Worm (Caenorhabditis elegans) whole organism, mixed stage, embryonic: ENCODE results near the gene Y71H2AM.29.
"Not testable (repeated sequence)": the region's sequence is repeated elsewhere in the genome, so short reads cannot be mapped to it uniquely, and the experiment has no call there.

Source experiments
- M03D4.4 ChIP-seq: sonication (generic microtip); optimal IDR thresholded peaks from 2 replicates; lab custom pipeline; 2017; ENCODE audit warnings: mild to moderate bottlenecking, missing genetic modification characterization, missing compliant biosample characterization
- blmp-1 ChIP-seq: fragments of 150-350 bp; optimal IDR thresholded peaks from 2 replicates; lab custom pipeline; 2014; ENCODE audit warnings: missing biosample characterization, missing genetic modification characterization
- ceh-39 ChIP-seq: fragments of 150-350 bp; optimal IDR thresholded peaks from 2 replicates; lab custom pipeline; 2014; ENCODE audit warnings: missing biosample characterization, missing genetic modification characterization
- ceh-43 ChIP-seq: fragments of 200-800 bp; sonication (Bioruptor generic); optimal IDR thresholded peaks from 2 replicates; lab custom pipeline; 2018; ENCODE audit warnings: mild to moderate bottlenecking, missing genetic modification characterization, moderate library complexity, missing compliant biosample characterization
- ces-1 ChIP-seq: fragments of 150-350 bp; optimal IDR thresholded peaks from 2 replicates; lab custom pipeline; 2014; ENCODE audit warnings: missing biosample characterization, missing genetic modification reagents, missing genetic modification characterization
- cnd-1 ChIP-seq: fragments of 200-800 bp; sonication (Bioruptor generic); optimal IDR thresholded peaks from 2 replicates; lab custom pipeline; 2018; ENCODE audit warnings: mild to moderate bottlenecking, missing genetic modification characterization, missing compliant biosample characterization
- drap-1 ChIP-seq: fragments of 200-800 bp; sonication (Bioruptor generic); optimal IDR thresholded peaks from 3 replicates; lab custom pipeline; 2018; ENCODE audit warnings: mild to moderate bottlenecking, missing genetic modification characterization, missing compliant biosample characterization
- elt-1 ChIP-seq: sonication (generic microtip); optimal IDR thresholded peaks from 2 replicates; lab custom pipeline; 2017; ENCODE audit warnings: missing genetic modification characterization, mild to moderate bottlenecking, missing compliant biosample characterization, antibody characterized with exemption, moderate library complexity, borderline replicate concordance; ENCODE audit not compliant: insufficient read depth
- elt-3 ChIP-seq: fragments of 150-350 bp; optimal IDR thresholded peaks from 2 replicates; lab custom pipeline; 2014; ENCODE audit warnings: missing biosample characterization, missing genetic modification characterization
- ham-2 ChIP-seq: fragments of 200-800 bp; sonication (Bioruptor generic); optimal IDR thresholded peaks from 2 replicates; lab custom pipeline; 2018; ENCODE audit warnings: mild to moderate bottlenecking, missing genetic modification characterization, missing compliant biosample characterization
- hlh-1 ChIP-seq: fragments of 150-350 bp; optimal IDR thresholded peaks from 2 replicates; lab custom pipeline; 2014; ENCODE audit warnings: missing biosample characterization, missing genetic modification reagents, missing genetic modification characterization
- lin-13 ChIP-seq: fragments of 150-350 bp; optimal IDR thresholded peaks from 2 replicates; lab custom pipeline; 2014; ENCODE audit warnings: missing biosample characterization, missing genetic modification characterization
- lin-32 ChIP-seq: fragments of 200-800 bp; sonication (Bioruptor generic); optimal IDR thresholded peaks from 2 replicates; lab custom pipeline; 2018; ENCODE audit warnings: mild to moderate bottlenecking, missing genetic modification characterization, missing compliant biosample characterization
- lsy-2 ChIP-seq: fragments of 150-350 bp; optimal IDR thresholded peaks from 2 replicates; lab custom pipeline; 2014; ENCODE audit warnings: missing biosample characterization, missing genetic modification characterization
- nhr-12 ChIP-seq: fragments of 150-350 bp; optimal IDR thresholded peaks from 2 replicates; lab custom pipeline; 2014; ENCODE audit warnings: missing biosample characterization, missing genetic modification characterization
- nhr-2 ChIP-seq: fragments of 150-350 bp; optimal IDR thresholded peaks from 2 replicates; lab custom pipeline; 2014; ENCODE audit warnings: missing biosample characterization, missing genetic modification characterization
- nhr-237 ChIP-seq: fragments of 150-350 bp; optimal IDR thresholded peaks from 2 replicates; lab custom pipeline; 2014; ENCODE audit warnings: missing biosample characterization, missing genetic modification characterization
- nhr-76 ChIP-seq: sonication (generic microtip); optimal IDR thresholded peaks from 2 replicates; lab custom pipeline; 2017; ENCODE audit warnings: missing biosample characterization, missing genetic modification characterization
- pha-4 ChIP-seq: fragments of 150-350 bp; optimal IDR thresholded peaks from 2 replicates; lab custom pipeline; 2018; ENCODE audit warnings: missing biosample characterization, missing genetic modification reagents, missing genetic modification characterization
- sem-2 ChIP-seq: fragments of 200-800 bp; sonication (Bioruptor generic); optimal IDR thresholded peaks from 2 replicates; lab custom pipeline; 2018; ENCODE audit warnings: mild to moderate bottlenecking, missing genetic modification characterization, missing compliant biosample characterization
- snpc-4 ChIP-seq: fragments of 150-350 bp; optimal IDR thresholded peaks from 2 replicates; lab custom pipeline; 2014; ENCODE audit warnings: missing biosample characterization, missing genetic modification characterization
- tbx-8 ChIP-seq: fragments of 200-800 bp; sonication (Bioruptor generic); optimal IDR thresholded peaks from 2 replicates; lab custom pipeline; 2018; ENCODE audit warnings: mild to moderate bottlenecking, missing genetic modification characterization, moderate library complexity, missing compliant biosample characterization
- unc-120 ChIP-seq: sonication (generic microtip); optimal IDR thresholded peaks from 2 replicates; lab custom pipeline; 2017; ENCODE audit warnings: missing genetic modification characterization, missing compliant biosample characterization; ENCODE audit not compliant: poor library complexity, severe bottlenecking
- unc-62 ChIP-seq: fragments of 150-350 bp; optimal IDR thresholded peaks from 2 replicates; lab custom pipeline; 2014; ENCODE audit warnings: missing biosample characterization, missing genetic modification reagents, missing genetic modification characterization
- zip-8 ChIP-seq: fragments of 150-350 bp; optimal IDR thresholded peaks from 2 replicates; lab custom pipeline; 2014; ENCODE audit warnings: missing biosample characterization, missing genetic modification characterization

Y71H2AM.29 gene

DNA sequence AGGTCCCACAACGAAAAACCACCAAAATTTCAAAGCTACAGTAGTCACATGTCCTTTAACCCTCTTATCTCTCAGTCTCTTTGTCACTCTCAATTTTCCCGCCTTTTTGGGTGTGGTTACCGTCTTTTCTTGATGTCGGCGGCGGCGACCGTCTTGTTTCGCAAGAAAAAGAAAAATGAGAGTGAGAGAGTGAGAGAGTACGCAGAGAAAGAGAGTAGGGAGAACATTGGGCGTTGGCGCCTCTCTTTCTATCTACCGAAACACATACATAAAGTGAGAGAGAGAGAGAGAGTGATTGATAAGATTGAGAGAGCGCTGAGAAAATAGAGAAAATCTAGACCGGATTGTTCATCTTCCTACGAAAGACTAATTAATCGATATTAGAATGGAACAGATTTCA, 43.4 kb downstream of the Y71H2AM.29 start:
- peak; percentile 53 for TF ChIP-seq blmp-1 (tag; lab: Kevin White, UChicago)
- no peak for TF ChIP-seq snpc-4 (tag; lab: Kevin White, UChicago)
- TF ChIP-seq tbx-8 (GFP tag; lab: Kevin White, UChicago): no peak
- TF ChIP-seq elt-3 (tag; lab: Kevin White, UChicago): peak; percentile 72
- TF ChIP-seq ham-2 (GFP tag; lab: Kevin White, UChicago): no peak
- TF ChIP-seq unc-62 (GFP tag; lab: Kevin White, UChicago): no peak
- no peak for TF ChIP-seq nhr-76 (tag; lab: Kevin White, UChicago)
- no peak for TF ChIP-seq elt-1 (tag; lab: Kevin White, UChicago)
- TF ChIP-seq pha-4 (tag; lab: Kevin White, UChicago): no peak

DNA sequence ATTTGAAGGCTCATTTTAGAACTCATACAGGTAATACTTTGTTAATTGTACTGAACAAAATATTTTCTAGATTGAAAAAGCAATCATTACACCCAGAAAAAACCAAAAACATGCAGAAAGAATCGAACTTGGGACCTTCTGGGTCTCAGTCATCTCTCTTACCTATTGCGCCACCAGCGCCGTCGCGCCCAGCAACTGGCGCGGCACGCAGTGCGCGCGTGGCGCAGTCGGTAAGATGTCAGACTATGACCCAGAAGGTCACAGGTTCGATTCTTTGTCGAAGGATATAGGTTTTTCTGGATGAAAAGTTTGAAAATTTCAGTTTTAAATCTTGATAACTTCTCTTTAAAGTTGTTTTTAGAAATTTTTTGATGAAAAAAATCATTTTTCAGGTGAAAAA, 47.1 kb downstream of the Y71H2AM.29 start:
- TF ChIP-seq M03D4.4 (tag; lab: Kevin White, UChicago) (no peak), unc-62 (GFP tag; lab: Kevin White, UChicago) (no peak), elt-3 (tag; lab: Kevin White, UChicago) (no peak), sem-2 (GFP tag; lab: Kevin White, UChicago) (no peak), hlh-1 (tag; lab: Kevin White, UChicago) (no peak), pha-4 (tag; lab: Kevin White, UChicago) (no peak), cnd-1 (tag; lab: Kevin White, UChicago) (no peak), snpc-4 (tag; lab: Kevin White, UChicago) (no peak), lin-32 (GFP tag; lab: Kevin White, UChicago) (no peak), drap-1 (GFP tag; lab: Kevin White, UChicago) (no peak), ces-1 (no peak), ceh-43 (GFP tag; lab: Kevin White, UChicago) (no peak), zip-8 (tag; lab: Kevin White, UChicago) (no peak), ceh-39 (tag; lab: Kevin White, UChicago) (no peak), nhr-12 (tag; lab: Kevin White, UChicago) (no peak), lsy-2 (tag; lab: Kevin White, UChicago) (no peak), nhr-237 (tag; lab: Kevin White, UChicago) (no peak)

DNA sequence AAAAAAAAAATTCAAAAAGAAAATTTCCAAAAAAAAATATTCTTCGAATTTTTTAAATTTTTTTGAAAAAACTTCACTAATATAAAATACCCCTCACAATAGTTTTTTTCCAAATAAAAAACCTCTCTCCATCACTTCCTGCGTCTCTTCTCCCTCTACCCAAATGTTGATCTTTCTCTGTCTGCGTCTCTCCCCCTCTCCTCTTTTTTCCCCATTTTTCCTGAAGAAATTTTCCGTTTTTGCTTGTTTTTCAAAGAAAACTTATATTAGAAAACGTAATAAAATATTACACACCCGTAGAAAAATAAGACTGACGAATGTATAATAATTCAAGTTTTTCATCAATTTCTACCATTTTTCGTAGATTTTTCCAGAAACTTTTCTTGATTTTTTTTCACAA, 48.5 kb downstream of the Y71H2AM.29 start:
- TF ChIP-seq unc-120 (tag; lab: Kevin White, UChicago): peak; percentile 17
- no peak for TF ChIP-seq lin-13

DNA sequence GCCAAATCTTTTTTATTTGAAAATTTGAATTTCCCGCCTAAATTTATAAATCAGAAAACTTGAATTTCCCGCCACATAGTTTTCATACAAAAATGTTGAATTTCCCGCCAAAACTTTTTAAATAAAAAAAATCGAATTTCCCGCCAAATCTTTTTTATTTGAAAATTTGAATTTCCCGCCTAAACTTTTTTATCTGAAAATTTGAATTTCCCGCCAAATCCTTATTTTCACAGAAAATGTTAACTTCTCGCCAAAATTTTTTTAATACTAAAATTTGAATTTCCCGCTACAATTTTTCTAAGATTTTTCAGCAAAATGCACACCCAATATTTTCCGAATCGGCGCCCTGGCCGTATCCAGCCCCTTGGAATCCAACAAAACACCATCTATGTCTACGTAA, 49.4 kb downstream of the Y71H2AM.29 start, which contains the start of gene F56F11.2:
Gene F56F11.2, plus strand, starts transcription at position 301 of the 400 bp plus-strand sequence.
- TF ChIP-seq snpc-4, lsy-2, nhr-2 (tag; lab: Kevin White, UChicago): not testable (repeated sequence)
